Worm (Caenorhabditis elegans): ENCODE data around the gene srw-31.

- TF ChIP-seq pha-4 (tag; optimal IDR thresholded peaks at IDR 0.05) = no peak
- no peak for TF ChIP-seq hlh-12 (tag; optimal IDR thresholded peaks at IDR 0.05)
- TF ChIP-seq unc-62 (GFP tag; optimal IDR thresholded peaks at IDR 0.05) = no peak
- no peak for TF ChIP-seq lag-1 (GFP tag; IDR thresholded peaks at IDR 0.05)
- no peak for TF ChIP-seq nhr-90 (tag; optimal IDR thresholded peaks at IDR 0.05)
- no peak for TF ChIP-seq madf-10 (tag; optimal IDR thresholded peaks at IDR 0.05)
- no peak for TF ChIP-seq lin-40 (tag; optimal IDR thresholded peaks at IDR 0.05)
- TF ChIP-seq B0035.1 (tag; optimal IDR thresholded peaks at IDR 0.05) = no peak
- no peak for TF ChIP-seq ama-1 (optimal IDR thresholded peaks at IDR 0.05)
- no peak for TF ChIP-seq ama-1 (GFP tag; optimal IDR thresholded peaks at IDR 0.05)
- no peak for TF ChIP-seq hsf-1 (GFP tag; IDR thresholded peaks at IDR 0.05)
- TF ChIP-seq ceh-40 (GFP tag; IDR thresholded peaks at IDR 0.05) = no peak
- TF ChIP-seq C06A6.2 (GFP tag; conservative IDR thresholded peaks at IDR 0.05) = no peak
- no peak for TF ChIP-seq F22D6.2 (tag; optimal IDR thresholded peaks at IDR 0.05)
- TF ChIP-seq hmg-20 (GFP tag; IDR thresholded peaks at IDR 0.05) = no peak
These were observed 43.0 kb downstream of the srw-31 start, which contains the start of gene fbxa-176 for ce11 chrV:17549362-17549761.
